Worm (Caenorhabditis elegans) whole organism, young adult: Measurements from ENCODE around the gene syf-3.

Experiments used
- F23B12.7 ChIP-seq: sonication (generic microtip); optimal IDR thresholded peaks from 2 replicates; lab custom pipeline; 2017; ENCODE audit warnings: missing genetic modification characterization, mild to moderate bottlenecking, missing compliant biosample characterization, antibody characterized with exemption, moderate library complexity; ENCODE audit not compliant: insufficient read depth
- ama-1 ChIP-seq, 3 experiments: fragments of 150-350 bp in 1 of 3; sonication (generic microtip) in 2 of 3; optimal IDR thresholded peaks; 2 replicates each; lab custom pipeline; 2014 to 2018; ENCODE audit warnings: missing biosample characterization in 2 of 3, missing genetic modification characterization in 2 of 3, missing genetic modification reagents in 2 of 3
- ceh-79 ChIP-seq: sonication (generic microtip); optimal IDR thresholded peaks from 2 replicates; lab custom pipeline; 2017; ENCODE audit warnings: mild to moderate bottlenecking, missing genetic modification characterization, missing compliant biosample characterization
- nhr-27 ChIP-seq: fragments of 200-800 bp; sonication (Bioruptor generic); optimal IDR thresholded peaks from 2 replicates; lab custom pipeline; 2018; ENCODE audit warnings: mild to moderate bottlenecking, missing genetic modification characterization, moderate library complexity, missing compliant biosample characterization
- snpc-4 ChIP-seq, 5 experiments: fragments of 150-350 bp in 1 of 5; sonication (generic microtip) in 4 of 5; optimal IDR thresholded peaks; 2 replicates each; lab custom pipeline; 2014 to 2018; ENCODE audit warnings: missing genetic modification characterization in 5 of 5, missing biosample characterization in 3 of 5, antibody characterized with exemption in 2 of 5, mild to moderate bottlenecking in 2 of 5, missing compliant biosample characterization in 2 of 5, missing genotype in 2 of 5, moderate library complexity in 2 of 5, missing genetic modification reagents in 1 of 5
- ztf-28 ChIP-seq: fragments of 200-800 bp; sonication (Bioruptor generic); IDR thresholded peaks from 2 replicates; pipeline ENCODE4 v1.3.6; 2022; ENCODE audit warnings: missing genetic modification reagents, missing genetic modification characterization, missing compliant biosample characterization

DNA sequence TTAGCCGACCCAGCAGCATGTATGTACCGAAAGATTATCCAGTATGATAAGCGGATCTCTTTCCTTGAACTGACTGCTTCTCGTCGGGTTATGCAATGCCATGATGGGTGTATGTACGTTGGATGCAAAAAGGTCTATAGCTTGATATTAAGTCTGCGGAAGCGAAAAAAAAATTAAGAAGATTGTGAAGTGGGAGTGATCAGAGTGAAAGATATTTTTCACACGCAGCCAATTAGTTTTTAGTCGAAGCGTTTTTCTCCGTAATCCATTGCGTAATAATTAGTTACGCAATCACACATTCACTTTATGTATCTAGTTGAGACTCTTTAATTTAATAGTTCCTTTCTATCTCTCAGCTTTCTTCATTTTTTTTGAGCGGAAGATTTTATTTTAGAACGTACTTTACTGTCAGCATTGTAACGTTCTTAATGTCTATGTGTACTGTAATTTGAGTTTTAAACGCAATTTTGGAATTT, 9.9 kb downstream of the syf-3 start:
- no peak for TF ChIP-seq snpc-4 (GFP tag; optimal IDR thresholded peaks at IDR 0.05; lab: Kevin White, UChicago)
- TF ChIP-seq snpc-4 (tag; optimal IDR thresholded peaks at IDR 0.05; lab: Kevin White, UChicago), result no peak
- no peak for TF ChIP-seq F23B12.7
- no peak for TF ChIP-seq ama-1 (optimal IDR thresholded peaks at IDR 0.05; lab: Kevin White, UChicago)
- no peak for TF ChIP-seq ama-1 (GFP tag; optimal IDR thresholded peaks at IDR 0.05; lab: Kevin White, UChicago)
- TF ChIP-seq nhr-27, result no peak
- TF ChIP-seq ceh-79 (tag; lab: Kevin White, UChicago), result no peak
- TF ChIP-seq ztf-28 (GFP tag; lab: Robert Waterston, UW), result no peak
